Worm (Caenorhabditis elegans): ENCODE measurements around the gene clec-70.

clec-70 gene

ce11 chrIV:3912598-3912997 is 19.9 kb upstream of the clec-70 start, which contains the start of gene F56D6.20:
Gene F56D6.20 (plus strand): TSS chrIV:3912898.
- TF ChIP-seq W03F9.2 (tag; optimal IDR thresholded peaks at IDR 0.05) (no peak), dao-5 (tag; optimal IDR thresholded peaks at IDR 0.05) (no peak), him-1 (tag; optimal IDR thresholded peaks at IDR 0.05) (no peak)

DNA sequence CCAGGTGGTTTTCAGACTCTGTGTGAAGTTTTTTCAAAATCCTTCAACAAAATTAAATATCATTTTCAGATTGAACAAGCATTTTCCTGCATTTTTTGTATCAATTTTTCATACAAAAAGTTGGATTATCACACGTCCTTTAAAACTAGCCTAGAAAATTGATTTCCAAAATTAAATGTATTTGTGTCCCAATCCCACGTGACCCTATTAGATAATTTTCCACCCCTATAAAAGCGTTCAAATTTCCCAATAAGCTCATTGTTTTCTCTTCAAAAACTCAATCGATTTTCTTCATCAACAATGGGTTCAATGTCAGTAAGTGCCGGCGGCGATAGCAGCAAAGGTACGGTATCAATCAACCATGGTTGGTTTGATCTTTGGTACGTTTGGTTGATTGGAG is 18.0 kb upstream of the clec-70 start, which contains the start of gene F56D6.19:
F56D6.19 (plus strand) TSS at position 301 of the 400 bp plus-strand sequence.
- TF ChIP-seq dao-5 (tag; optimal IDR thresholded peaks at IDR 0.05) (no peak), W03F9.2 (tag; optimal IDR thresholded peaks at IDR 0.05) (no peak), him-1 (tag; optimal IDR thresholded peaks at IDR 0.05) (no peak)

ce11 chrIV:3915296-3915695 is 17.2 kb upstream of the clec-70 start, which contains the start of gene srz-20:
Gene srz-20 (plus strand): TSS chrIV:3915596.
- TF ChIP-seq dao-5 (tag; optimal IDR thresholded peaks at IDR 0.05) (no peak), W03F9.2 (tag; optimal IDR thresholded peaks at IDR 0.05) (no peak), him-1 (tag; optimal IDR thresholded peaks at IDR 0.05) (no peak)

ce11 chrIV:3917405-3917804 is 15.1 kb upstream of the clec-70 start, which contains the start of gene F56D6.14:
Gene F56D6.14 (plus strand): TSS chrIV:3917705.
- TF ChIP-seq him-1 (tag; optimal IDR thresholded peaks at IDR 0.05), result no peak
- no peak for TF ChIP-seq dao-5 (tag; optimal IDR thresholded peaks at IDR 0.05)
- TF ChIP-seq W03F9.2 (tag; optimal IDR thresholded peaks at IDR 0.05), result no peak

DNA sequence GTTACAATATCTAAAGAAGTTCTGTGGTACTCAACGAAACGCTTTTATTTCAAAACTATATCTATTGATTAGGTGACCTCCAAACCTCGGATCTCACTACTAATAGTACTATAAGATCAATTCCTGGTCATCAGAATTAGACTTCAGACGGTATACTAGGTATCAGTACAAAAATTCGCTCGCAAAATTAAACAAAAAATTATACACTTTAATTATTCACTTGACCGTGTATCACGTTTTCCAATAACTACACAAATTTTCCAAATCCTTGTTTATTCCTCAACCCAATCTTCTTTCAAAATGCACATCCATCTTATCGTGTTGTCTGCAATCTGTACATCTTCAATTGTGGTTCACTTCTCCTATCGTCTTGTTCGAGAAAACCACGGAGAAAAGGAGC is 14.3 kb upstream of the clec-70 start, which contains the start of gene F56D6.23:
F56D6.23 (plus strand) TSS at position 301 of the 400 bp plus-strand sequence.
- TF ChIP-seq dao-5 (tag; optimal IDR thresholded peaks at IDR 0.05) (no peak), W03F9.2 (tag; optimal IDR thresholded peaks at IDR 0.05) (no peak), him-1 (tag; optimal IDR thresholded peaks at IDR 0.05) (no peak)

ce11 chrIV:3919506-3919905 is 13.0 kb upstream of the clec-70 start, which contains the start of gene srz-19:
Gene srz-19 (plus strand): TSS chrIV:3919806.
- TF ChIP-seq W03F9.2 (tag; optimal IDR thresholded peaks at IDR 0.05) (no peak), him-1 (tag; optimal IDR thresholded peaks at IDR 0.05) (no peak), dao-5 (tag; optimal IDR thresholded peaks at IDR 0.05) (no peak)

ce11 chrIV:3921898-3922297 is 10.6 kb upstream of the clec-70 start, which contains the start of gene clec-67:
Gene clec-67 (plus strand): TSS chrIV:3922165.
- TF ChIP-seq W03F9.2 (tag; optimal IDR thresholded peaks at IDR 0.05), result no peak
- no peak for TF ChIP-seq dao-5 (tag; optimal IDR thresholded peaks at IDR 0.05)
- TF ChIP-seq him-1 (tag; optimal IDR thresholded peaks at IDR 0.05), result no peak

DNA sequence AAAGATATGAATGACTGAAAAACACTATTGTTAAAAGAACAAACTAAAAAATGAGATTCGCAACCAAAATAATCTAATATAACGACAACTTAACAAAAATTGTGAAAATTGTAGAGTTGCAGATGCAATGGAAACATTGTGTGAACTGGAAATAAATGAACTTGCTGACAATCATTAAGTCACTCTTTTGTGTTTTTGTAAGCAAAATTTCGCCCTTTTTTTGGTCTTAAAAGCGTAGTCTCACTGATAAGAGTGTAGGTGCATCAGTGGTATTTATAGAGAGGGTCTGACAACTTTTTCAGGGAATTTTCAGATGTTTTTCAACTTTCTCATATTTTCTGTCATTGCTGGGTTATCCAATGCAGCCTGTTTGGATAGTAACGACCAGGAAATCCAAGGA is 6.4 kb upstream of the clec-70 start, which contains the start of gene clec-68:
clec-68 (plus strand) TSS at position 301 of the 400 bp plus-strand sequence.
- TF ChIP-seq him-1 (tag; optimal IDR thresholded peaks at IDR 0.05) (no peak), W03F9.2 (tag; optimal IDR thresholded peaks at IDR 0.05) (no peak), dao-5 (tag; optimal IDR thresholded peaks at IDR 0.05) (no peak)

ce11 chrIV:3937097-3937496 is 4.6 kb downstream of the clec-70 start, which contains the start of gene clec-71:
Gene clec-71 (plus strand): TSS chrIV:3937458.
- TF ChIP-seq W03F9.2 (tag; optimal IDR thresholded peaks at IDR 0.05) (no peak), him-1 (tag; optimal IDR thresholded peaks at IDR 0.05) (no peak), dao-5 (tag; optimal IDR thresholded peaks at IDR 0.05) (no peak)

DNA sequence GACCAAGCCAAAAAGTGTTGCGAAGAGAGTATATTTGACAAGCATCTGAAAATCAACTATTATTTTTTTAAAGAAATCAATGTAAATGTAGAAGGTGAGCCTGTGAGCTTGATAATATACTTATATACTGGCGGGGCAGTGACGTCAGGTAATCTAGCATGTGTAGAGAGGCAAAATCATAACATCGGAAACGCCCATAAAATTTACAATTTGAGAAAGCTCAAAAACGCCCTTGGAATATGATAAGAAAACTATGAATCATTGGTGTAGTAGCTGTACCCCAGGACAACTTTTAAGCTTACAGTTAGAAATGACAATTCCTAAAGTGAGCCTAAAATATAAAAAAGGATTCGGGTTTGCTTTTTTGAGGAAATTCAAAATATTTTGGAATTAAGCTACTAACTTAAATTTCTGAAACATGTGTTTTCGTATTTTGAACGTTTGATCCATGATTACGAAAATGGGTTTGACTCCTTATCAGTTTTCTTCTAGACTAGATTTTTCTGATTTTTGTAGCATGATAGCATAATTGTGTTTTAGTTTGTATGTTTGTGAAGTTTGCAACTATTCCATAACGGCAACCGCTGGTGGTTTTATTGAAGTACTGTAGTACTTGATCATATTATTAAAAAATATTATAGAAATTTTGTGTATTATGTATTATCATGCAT is 9.3 kb downstream of the clec-70 start, which contains the start of gene clec-174:
clec-174 (minus strand) TSS at position 51 of the 671 bp plus-strand sequence.
- TF ChIP-seq him-1 (tag; optimal IDR thresholded peaks at IDR 0.05) (no peak), W03F9.2 (tag; optimal IDR thresholded peaks at IDR 0.05) (no peak)

DNA sequence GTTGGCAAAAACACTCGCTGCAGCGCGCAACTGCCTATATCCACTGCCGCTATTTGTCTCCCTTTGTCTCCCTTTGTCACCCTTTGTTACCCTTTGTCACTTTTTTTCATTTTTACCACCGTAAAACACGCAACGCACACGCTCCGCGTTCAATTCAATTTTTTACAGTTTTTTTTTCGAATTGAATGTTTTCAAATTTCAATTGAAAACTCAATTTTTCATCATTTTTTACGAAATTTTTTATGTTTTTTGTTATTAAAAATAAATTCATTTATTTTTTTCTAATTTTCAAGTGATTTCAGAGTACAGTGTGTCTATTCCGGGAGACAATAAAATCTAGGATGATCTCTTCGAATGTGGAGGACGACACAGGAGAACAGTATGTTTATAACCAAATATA is 10.5 kb downstream of the clec-70 start, which contains the start of gene Y46C8AL.11:
Y46C8AL.11 (plus strand) TSS at position 301 of the 400 bp plus-strand sequence.
- TF ChIP-seq W03F9.2 (tag; optimal IDR thresholded peaks at IDR 0.05) (no peak), him-1 (tag; optimal IDR thresholded peaks at IDR 0.05) (no peak), dao-5 (tag; optimal IDR thresholded peaks at IDR 0.05) (no peak)

- TF ChIP-seq him-1 (tag; optimal IDR thresholded peaks at IDR 0.05), result no peak
- TF ChIP-seq dao-5 (tag; optimal IDR thresholded peaks at IDR 0.05), result no peak
- no peak for TF ChIP-seq W03F9.2 (tag; optimal IDR thresholded peaks at IDR 0.05)
Observed at ce11 chrIV:3944459-3944858, 12.0 kb downstream of the clec-70 start, which contains the start of gene clec-72. Gene clec-72 (plus strand): TSS chrIV:3944816.

DNA sequence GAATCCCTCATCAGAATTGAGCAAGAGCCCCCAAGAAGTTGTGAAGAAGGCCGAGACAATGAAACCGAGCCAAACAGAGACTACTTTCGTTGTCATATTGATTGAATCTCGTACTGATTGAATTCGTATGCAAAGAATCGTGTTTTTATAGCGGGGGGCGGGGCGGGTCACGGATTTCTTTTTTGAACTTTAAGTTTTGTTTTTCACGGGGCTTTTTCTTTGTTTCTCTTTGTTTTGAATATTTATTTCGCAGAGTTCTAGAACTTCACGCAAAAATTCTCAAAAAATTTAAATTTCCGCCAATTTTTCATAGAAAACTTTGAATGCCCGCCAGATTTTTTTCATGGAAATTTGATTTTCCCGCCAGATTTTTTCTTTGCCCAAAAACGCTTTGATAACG is 23.6 kb downstream of the clec-70 start, which contains the start of gene clec-73:
clec-73 (minus strand) TSS at position 101 of the 400 bp plus-strand sequence.
- TF ChIP-seq him-1 (tag; optimal IDR thresholded peaks at IDR 0.05) (no peak), W03F9.2 (tag; optimal IDR thresholded peaks at IDR 0.05) (no peak), dao-5 (tag; optimal IDR thresholded peaks at IDR 0.05) (no peak)

DNA sequence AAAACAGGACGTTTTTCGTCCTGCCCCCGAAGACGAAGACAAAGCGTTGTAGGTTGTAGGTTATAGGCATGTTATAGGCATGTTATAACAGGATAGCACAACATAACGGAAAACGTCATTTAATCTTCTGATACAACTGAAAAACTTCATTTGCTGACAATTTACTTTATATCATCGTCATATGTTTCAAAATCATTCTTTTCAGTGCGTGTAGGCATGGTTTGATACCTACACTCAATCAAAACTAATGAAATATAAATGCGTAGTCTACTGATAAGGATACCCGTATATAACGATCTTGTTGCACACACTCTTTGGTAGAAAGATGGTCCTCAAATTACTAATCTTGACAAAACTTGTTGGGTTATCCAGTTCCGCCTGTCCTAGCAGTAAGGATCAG is 24.2 kb downstream of the clec-70 start, which contains the start of gene clec-74:
clec-74 (plus strand) TSS at position 301 of the 400 bp plus-strand sequence.
- TF ChIP-seq W03F9.2 (tag; optimal IDR thresholded peaks at IDR 0.05) (no peak), him-1 (tag; optimal IDR thresholded peaks at IDR 0.05) (no peak), dao-5 (tag; optimal IDR thresholded peaks at IDR 0.05) (no peak)
